Worm (Caenorhabditis elegans): Measurements from ENCODE around the gene srh-223.

DNA sequence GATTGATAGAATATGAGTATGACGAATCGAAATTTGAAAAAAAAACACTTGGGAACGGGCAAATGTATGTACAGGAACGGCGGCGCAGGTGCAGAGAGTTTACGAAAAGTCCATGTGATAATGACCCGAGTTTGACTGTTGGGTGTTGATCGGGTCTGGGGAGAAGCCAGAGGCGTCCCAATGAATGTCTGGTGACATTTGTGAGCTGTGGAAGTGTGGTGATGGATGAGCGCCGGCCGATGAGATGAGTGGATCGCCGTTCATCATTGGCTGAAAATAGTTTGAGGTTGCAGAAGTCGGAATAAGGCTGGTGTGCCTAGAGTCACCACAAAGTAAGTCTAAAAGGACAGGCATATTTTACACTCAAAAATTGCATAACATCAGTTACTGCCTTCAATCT, 34.0 kb downstream of the srh-223 start:
- TF ChIP-seq nhr-12 (tag; optimal IDR thresholded peaks at IDR 0.05) (no peak), ceh-43 (GFP tag; optimal IDR thresholded peaks at IDR 0.05) (no peak), ztf-11 (tag; optimal IDR thresholded peaks at IDR 0.05) (no peak), pha-4 (tag; optimal IDR thresholded peaks at IDR 0.05) (no peak), mab-5 (tag; optimal IDR thresholded peaks at IDR 0.05) (no peak), lsy-2 (tag; optimal IDR thresholded peaks at IDR 0.05) (no peak), lin-13 (tag; optimal IDR thresholded peaks at IDR 0.05) (no peak)

Data from whole organism, mixed stage, embryonic.